Worm (Caenorhabditis elegans) whole organism, L1 larva: ENCODE data around the gene C25A8.5.

ENCODE experiments used
- C04F5.9 ChIP-seq: sonication (generic microtip); optimal IDR thresholded peaks from 2 replicates; lab custom pipeline; 2016; ENCODE audit warnings: missing genetic modification characterization, missing compliant biosample characterization
- C16A3.4 ChIP-seq: fragments of 150-350 bp; optimal IDR thresholded peaks from 2 replicates; lab custom pipeline; 2014; ENCODE audit warnings: missing biosample characterization, missing genetic modification characterization
- F16B12.6 ChIP-seq: fragments of 150-350 bp; optimal IDR thresholded peaks from 2 replicates; lab custom pipeline; 2014; ENCODE audit warnings: missing biosample characterization, missing genetic modification characterization
- Y116A8C.19 ChIP-seq: sonication (generic microtip); optimal IDR thresholded peaks from 2 replicates; lab custom pipeline; 2016; ENCODE audit warnings: missing compliant biosample characterization, missing genetic modification characterization, borderline replicate concordance
- aha-1 ChIP-seq: fragments of 150-350 bp; optimal IDR thresholded peaks from 2 replicates; lab custom pipeline; 2014; ENCODE audit warnings: missing biosample characterization, missing genetic modification characterization
- alr-1 ChIP-seq: fragments of 200-800 bp; sonication (Bioruptor generic); optimal IDR thresholded peaks from 2 replicates; lab custom pipeline; 2018; ENCODE audit warnings: borderline replicate concordance, mild to moderate bottlenecking, missing genetic modification characterization, missing compliant biosample characterization
- ama-1 ChIP-seq: fragments of 150-350 bp; optimal IDR thresholded peaks from 2 replicates; lab custom pipeline; 2014
- ceh-63 ChIP-seq: fragments of 200-800 bp; sonication (Bioruptor generic); optimal IDR thresholded peaks from 2 replicates; lab custom pipeline; 2018; ENCODE audit warnings: mild to moderate bottlenecking, missing genetic modification characterization, missing compliant biosample characterization
- ceh-8 ChIP-seq: fragments of 200-800 bp; sonication (Bioruptor generic); optimal IDR thresholded peaks from 2 replicates; lab custom pipeline; 2018; ENCODE audit warnings: mild to moderate bottlenecking, missing genetic modification characterization, moderate library complexity, missing compliant biosample characterization
- ceh-90 ChIP-seq: sonication (generic microtip); optimal IDR thresholded peaks from 2 replicates; lab custom pipeline; 2016; ENCODE audit warnings: missing genetic modification characterization, missing compliant biosample characterization
- ces-1 ChIP-seq: fragments of 150-350 bp; optimal IDR thresholded peaks from 2 replicates; lab custom pipeline; 2014; ENCODE audit warnings: missing biosample characterization, missing genetic modification reagents, missing genetic modification characterization
- dpl-1 ChIP-seq, 3 experiments: fragments of 150-350 bp in 2 of 3; sonication (generic microtip) in 1 of 3; optimal IDR thresholded peaks; 2 replicates each; lab custom pipeline; 2014 to 2017; ENCODE audit warnings: missing biosample characterization in 3 of 3, missing genetic modification characterization in 3 of 3, missing genetic modification reagents in 3 of 3
- dsc-1 ChIP-seq: sonication (generic microtip); optimal IDR thresholded peaks from 2 replicates; lab custom pipeline; 2016; ENCODE audit warnings: mild to moderate bottlenecking, missing genetic modification characterization, missing compliant biosample characterization
- efl-1 ChIP-seq, 4 experiments: fragments of 150-350 bp; optimal IDR thresholded peaks in 3 of 4; peaks in 1 of 4; 1 replicate in 1 of 4; 2 replicates in 3 of 4; lab custom pipeline; 2014; ENCODE audit warnings: missing biosample characterization in 2 of 4, missing genetic modification characterization in 2 of 4, missing genetic modification reagents in 2 of 4
- efl-3 ChIP-seq: fragments of 200-800 bp; sonication (Bioruptor generic); optimal IDR thresholded peaks from 2 replicates; lab custom pipeline; 2018; ENCODE audit warnings: mild to moderate bottlenecking, missing genetic modification characterization, missing compliant biosample characterization
- elt-3 ChIP-seq, 6 experiments: fragments of 150-350 bp in 1 of 6; sonication (generic microtip); optimal IDR thresholded peaks; 2 replicates each; lab custom pipeline; 2017 to 2018; ENCODE audit warnings: missing biosample characterization in 6 of 6, missing genetic modification characterization in 6 of 6, inconsistent platforms in 1 of 6
- fkh-10 ChIP-seq: sonication (generic microtip); optimal IDR thresholded peaks from 2 replicates; lab custom pipeline; 2017; ENCODE audit warnings: missing biosample characterization, missing genetic modification reagents, missing genetic modification characterization
- fkh-4 ChIP-seq: sonication (generic microtip); optimal IDR thresholded peaks from 2 replicates; lab custom pipeline; 2016; ENCODE audit warnings: missing compliant biosample characterization, missing genetic modification characterization, borderline replicate concordance
- fkh-8 ChIP-seq: sonication (generic microtip); optimal IDR thresholded peaks from 2 replicates; lab custom pipeline; 2016; ENCODE audit warnings: mild to moderate bottlenecking, missing genetic modification characterization, missing compliant biosample characterization
- fos-1 ChIP-seq: fragments of 150-350 bp; optimal IDR thresholded peaks from 2 replicates; lab custom pipeline; 2014; ENCODE audit warnings: missing biosample characterization, missing genetic modification characterization
- irx-1 ChIP-seq: sonication (generic microtip); optimal IDR thresholded peaks from 2 replicates; lab custom pipeline; 2016; ENCODE audit warnings: missing genetic modification characterization, missing compliant biosample characterization
- isw-1 ChIP-seq: fragments of 200-800 bp; sonication (Bioruptor generic); IDR thresholded peaks from 2 replicates; pipeline ENCODE4 v1.3.6; 2022; ENCODE audit warnings: missing genetic modification characterization, missing compliant biosample characterization
- jun-1 ChIP-seq: fragments of 150-350 bp; optimal IDR thresholded peaks from 2 replicates; lab custom pipeline; 2014; ENCODE audit warnings: missing biosample characterization, missing genetic modification reagents, missing genetic modification characterization
- lin-39 ChIP-seq: fragments of 150-350 bp; optimal IDR thresholded peaks from 2 replicates; lab custom pipeline; 2014; ENCODE audit warnings: missing biosample characterization, missing genetic modification reagents, missing genetic modification characterization
- lir-3 ChIP-seq: sonication (generic microtip); optimal IDR thresholded peaks from 2 replicates; lab custom pipeline; 2016; ENCODE audit warnings: mild to moderate bottlenecking, missing genetic modification characterization, moderate library complexity, missing compliant biosample characterization; ENCODE audit not compliant: poor library complexity
- lsy-2 ChIP-seq, 2 experiments: fragments of 150-350 bp; optimal IDR thresholded peaks; 2 replicates each; lab custom pipeline; 2014; ENCODE audit warnings: missing biosample characterization in 2 of 2, missing genetic modification characterization in 2 of 2
- mab-9 ChIP-seq: fragments of 200-800 bp; sonication (Bioruptor generic); IDR thresholded peaks from 2 replicates; pipeline ENCODE4 v1.3.6; 2022; ENCODE audit warnings: missing genetic modification reagents, missing genetic modification characterization, missing compliant biosample characterization
- mdl-1 ChIP-seq, 2 experiments: fragments of 150-350 bp; optimal IDR thresholded peaks; 2 replicates each; lab custom pipeline; 2014 to 2017; ENCODE audit warnings: missing biosample characterization in 2 of 2, missing genetic modification characterization in 2 of 2, inconsistent platforms in 1 of 2
- mef-2 ChIP-seq: fragments of 150-350 bp; optimal IDR thresholded peaks from 2 replicates; lab custom pipeline; 2014; ENCODE audit warnings: missing biosample characterization, missing genetic modification characterization
- nhr-19 ChIP-seq: fragments of 200-800 bp; sonication (Bioruptor generic); conservative IDR thresholded peaks from 2 replicates; pipeline ENCODE4 v1.3.6; 2022; ENCODE audit warnings: missing genetic modification characterization, missing compliant biosample characterization
- nhr-20 ChIP-seq: sonication (generic microtip); optimal IDR thresholded peaks from 2 replicates; lab custom pipeline; 2016; ENCODE audit warnings: mild to moderate bottlenecking, missing genetic modification characterization, missing compliant biosample characterization
- nhr-237 ChIP-seq: fragments of 150-350 bp; optimal IDR thresholded peaks from 2 replicates; lab custom pipeline; 2014; ENCODE audit warnings: missing biosample characterization, missing genetic modification characterization
- nhr-47 ChIP-seq: sonication (generic microtip); optimal IDR thresholded peaks from 2 replicates; lab custom pipeline; 2016; ENCODE audit warnings: mild to moderate bottlenecking, missing genetic modification characterization, moderate library complexity, missing compliant biosample characterization
- nhr-71 ChIP-seq: sonication (generic microtip); optimal IDR thresholded peaks from 2 replicates; lab custom pipeline; 2016; ENCODE audit warnings: mild to moderate bottlenecking, missing genetic modification characterization, moderate library complexity, missing compliant biosample characterization
- nhr-76 ChIP-seq: sonication (generic microtip); optimal IDR thresholded peaks from 2 replicates; lab custom pipeline; 2017; ENCODE audit warnings: missing biosample characterization, missing genetic modification characterization
- nhr-84 ChIP-seq: sonication (generic microtip); optimal IDR thresholded peaks from 2 replicates; lab custom pipeline; 2017; ENCODE audit warnings: missing biosample characterization, missing genetic modification characterization
- pag-3 ChIP-seq: sonication (generic microtip); optimal IDR thresholded peaks from 2 replicates; lab custom pipeline; 2017; ENCODE audit warnings: missing genetic modification characterization, mild to moderate bottlenecking, missing compliant biosample characterization, antibody characterized with exemption, borderline replicate concordance; ENCODE audit not compliant: insufficient read depth
- pqm-1 ChIP-seq: sonication (generic microtip); optimal IDR thresholded peaks from 3 replicates; lab custom pipeline; 2017; ENCODE audit warnings: missing biosample characterization, missing genetic modification characterization
- skn-1 ChIP-seq: fragments of 150-350 bp; optimal IDR thresholded peaks from 2 replicates; lab custom pipeline; 2014; ENCODE audit warnings: missing biosample characterization, missing genetic modification characterization
- snpc-4 ChIP-seq: fragments of 150-350 bp; optimal IDR thresholded peaks from 2 replicates; lab custom pipeline; 2014; ENCODE audit warnings: missing biosample characterization, missing genetic modification characterization
- sox-4 ChIP-seq: sonication (generic microtip); optimal IDR thresholded peaks from 2 replicates; lab custom pipeline; 2016; ENCODE audit warnings: missing genetic modification characterization, missing compliant biosample characterization
- sptf-1 ChIP-seq: fragments of 150-350 bp; optimal IDR thresholded peaks from 2 replicates; lab custom pipeline; 2014; ENCODE audit warnings: missing biosample characterization, missing genetic modification characterization
- swsn-7 ChIP-seq: sonication (generic microtip); optimal IDR thresholded peaks from 2 replicates; lab custom pipeline; 2016; ENCODE audit warnings: missing genetic modification characterization, missing compliant biosample characterization
- tbx-2 ChIP-seq: sonication (generic microtip); optimal IDR thresholded peaks from 2 replicates; lab custom pipeline; 2016; ENCODE audit warnings: missing genetic modification characterization, missing compliant biosample characterization
- tlp-1 ChIP-seq: fragments of 150-350 bp; optimal IDR thresholded peaks from 2 replicates; lab custom pipeline; 2014; ENCODE audit warnings: missing biosample characterization, missing genetic modification characterization
- unc-130 ChIP-seq: fragments of 150-350 bp; optimal IDR thresholded peaks from 2 replicates; lab custom pipeline; 2017; ENCODE audit warnings: missing biosample characterization, missing genetic modification characterization, inconsistent platforms
- xbp-1 ChIP-seq: sonication (generic microtip); optimal IDR thresholded peaks from 2 replicates; lab custom pipeline; 2016; ENCODE audit warnings: missing genetic modification characterization, missing compliant biosample characterization
- zip-4 ChIP-seq: fragments of 200-800 bp; sonication (Bioruptor generic); optimal IDR thresholded peaks from 2 replicates; lab custom pipeline; 2018; ENCODE audit warnings: mild to moderate bottlenecking, missing genetic modification characterization, moderate library complexity, missing compliant biosample characterization
- ztf-4 ChIP-seq: fragments of 150-350 bp; optimal IDR thresholded peaks from 2 replicates; lab custom pipeline; 2014; ENCODE audit warnings: missing biosample characterization, missing genetic modification characterization

Gene C25A8.5

DNA sequence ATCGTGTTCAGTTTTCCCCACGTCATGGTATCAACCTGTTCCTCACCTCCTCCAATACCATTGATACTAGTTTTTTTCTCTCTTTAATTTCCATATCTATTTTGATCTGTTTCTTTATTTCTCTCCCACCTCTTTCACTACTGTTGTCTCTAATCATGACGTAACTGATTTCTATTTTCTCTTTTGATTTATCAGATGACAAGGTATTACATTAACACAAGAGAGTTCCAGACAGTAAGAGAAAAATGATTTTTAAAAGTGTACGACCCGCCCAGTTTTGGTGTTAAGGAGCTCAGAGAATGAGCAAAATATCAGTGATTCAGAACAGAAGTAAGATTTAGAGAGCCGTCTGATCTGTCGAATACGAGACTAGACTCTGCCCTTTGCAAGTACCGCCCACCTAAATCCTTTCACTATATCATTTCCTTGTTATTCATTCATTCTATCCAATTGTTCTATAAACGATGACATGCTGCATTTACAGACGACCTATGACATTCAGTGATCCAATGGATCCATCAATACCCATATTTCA, 50.4 kb downstream of the C25A8.5 start, which contains the start of gene nhr-105 (continued):
- TF ChIP-seq ama-1 (lab: Kevin White, UChicago) (no peak), fkh-8 (tag; lab: Kevin White, UChicago) (peak; percentile 83), Y116A8C.19 (tag; lab: Kevin White, UChicago) (no peak), isw-1 (GFP tag; lab: Robert Waterston, UW) (no peak), pag-3 (no peak), swsn-7 (tag; lab: Kevin White, UChicago) (peak; percentile 42), fos-1 (tag; lab: Kevin White, UChicago) (peak; percentile 82), mdl-1 (tag; optimal IDR thresholded peaks at IDR 0.05; lab: Kevin White, UChicago) (peak in 1 of 2 experiments; percentile 6), nhr-76 (tag; lab: Kevin White, UChicago) (no peak), ces-1 (GFP tag; lab: Kevin White, UChicago) (no peak), alr-1 (tag; lab: Kevin White, UChicago) (no peak), dsc-1 (peak; percentile 82), ceh-90 (tag; lab: Kevin White, UChicago) (no peak), ceh-63 (no peak), nhr-84 (tag; lab: Kevin White, UChicago) (no peak), elt-3 (tag; optimal IDR thresholded peaks at IDR 0.05; lab: Kevin White, UChicago) (peak in 4 of 6 experiments; percentile 23 to 71 (median 65)), pqm-1 (tag; lab: Kevin White, UChicago) (no peak), tlp-1 (no peak), snpc-4 (tag; lab: Kevin White, UChicago) (no peak), mef-2 (tag; lab: Kevin White, UChicago) (no peak), tbx-2 (tag; lab: Kevin White, UChicago) (peak; percentile 62), C16A3.4 (tag; lab: Kevin White, UChicago) (no peak), skn-1 (peak; percentile 25), fkh-4 (tag; lab: Kevin White, UChicago) (no peak), irx-1 (no peak), zip-4 (GFP tag; lab: Kevin White, UChicago) (no peak), lir-3 (peak; percentile 34), sptf-1 (tag; lab: Kevin White, UChicago) (no peak), unc-130 (tag; lab: Kevin White, UChicago) (no peak), efl-3 (GFP tag; lab: Kevin White, UChicago) (no peak), ztf-4 (tag; lab: Kevin White, UChicago) (peak; percentile 45), nhr-47 (peak; percentile 73), aha-1 (tag; lab: Kevin White, UChicago) (no peak), jun-1 (tag; lab: Kevin White, UChicago) (peak; percentile 28), efl-1 (optimal IDR thresholded peaks at IDR 0.05; lab: Kevin White, UChicago) (peak; percentile 8 to 41), efl-1 (GFP tag; optimal IDR thresholded peaks at IDR 0.05 in 1 of 2; lab: Kevin White, UChicago) (no peak), lin-39 (tag; lab: Kevin White, UChicago) (no peak), F16B12.6 (tag; lab: Kevin White, UChicago) (no peak), lsy-2 (tag; optimal IDR thresholded peaks at IDR 0.05; lab: Kevin White, UChicago) (peak; percentile 38 to 61), sox-4 (tag; lab: Kevin White, UChicago) (no peak), nhr-71 (tag; lab: Kevin White, UChicago) (peak; percentile 88), mab-9 (GFP tag; lab: Robert Waterston, UW) (no peak), dpl-1 (GFP tag; optimal IDR thresholded peaks at IDR 0.05; lab: Kevin White, UChicago) (peak in 2 of 3 experiments; percentile 18 to 21), nhr-237 (peak; percentile 26), C04F5.9 (tag; lab: Kevin White, UChicago) (no peak), ceh-8 (no peak), nhr-20 (peak; percentile 88), nhr-19 (GFP tag; lab: Robert Waterston, UW) (peak; percentile 86), fkh-10 (no peak), xbp-1 (tag; lab: Kevin White, UChicago) (peak; percentile 9)
